Fruit fly (Drosophila melanogaster): Measurements from ENCODE around the gene CG42637.

CG42637 gene

dm6 chr3L:19696073-19696960, 97.1 kb downstream of the CG42637 start:
- TF ChIP-seq oc (tag; optimal IDR thresholded peaks at IDR 0.05) (peak; percentile 5), CG10565 (GFP tag; optimal IDR thresholded peaks at IDR 0.05) (no peak), Pdp1 (GFP tag; optimal IDR thresholded peaks at IDR 0.05) (peak in 1 of 2 experiments; percentile 42), BtbVII (GFP tag; optimal IDR thresholded peaks at IDR 0.05) (no peak), Med (GFP tag) (peak; percentile 32), nom (GFP tag; optimal IDR thresholded peaks at IDR 0.05) (peak; percentile 43), sd (tag; optimal IDR thresholded peaks at IDR 0.05) (peak; percentile 35)

- TF ChIP-seq Hr3 (GFP tag; optimal IDR thresholded peaks at IDR 0.05) (no peak), sd (tag; optimal IDR thresholded peaks at IDR 0.05) (peak; percentile 25), CG32532 (GFP tag; IDR thresholded peaks at IDR 0.05) (peak; percentile 38; the same call in 1 of the 2 replicates), Adf1 (GFP tag; IDR thresholded peaks at IDR 0.05) (peak; percentile 8; the same call in 1 of the 2 replicates), Bgb (GFP tag; IDR thresholded peaks at IDR 0.05; ENCODE audit: partially characterized antibody) (peak; percentile 58), CG18619 (GFP tag; optimal IDR thresholded peaks at IDR 0.05) (no peak), Opbp (GFP tag; IDR thresholded peaks at IDR 0.05; ENCODE audit: partially characterized antibody) (0 out of 3 replicates have a peak, but pooled peaks have one; percentile 33), CG17328 (GFP tag; IDR thresholded peaks at IDR 0.05) (0 out of 2 replicates have a peak, but pooled peaks have one; percentile 11), chm (GFP tag; IDR thresholded peaks at IDR 0.05) (no peak), CG13287 (GFP tag; IDR thresholded peaks at IDR 0.05; ENCODE audit: partially characterized antibody) (peak; percentile 18; the same call in 1 of the 2 replicates), lilli (GFP tag; optimal IDR thresholded peaks at IDR 0.05) (peak; percentile 19), CG1602 (GFP tag; optimal IDR thresholded peaks at IDR 0.05) (no peak), lov (optimal IDR thresholded peaks at IDR 0.05) (no peak), lov (GFP tag; IDR thresholded peaks at IDR 0.05) (no peak), Ada2b (GFP tag; IDR thresholded peaks at IDR 0.05) (no peak), CG11093 (GFP tag; IDR thresholded peaks at IDR 0.05) (peak; percentile 17; the same call in 1 of the 3 replicates), Hr39 (optimal IDR thresholded peaks at IDR 0.05) (no peak), CG6654 (GFP tag; optimal IDR thresholded peaks at IDR 0.05) (no peak), vvl (GFP tag; IDR thresholded peaks at IDR 0.05) (peak; percentile 69; the same call in 1 of the 2 replicates), zen2 (GFP tag; IDR thresholded peaks at IDR 0.05; ENCODE audit: partially characterized antibody) (no peak), Dbx (GFP tag; IDR thresholded peaks at IDR 0.05) (peak; percentile 44; the same call in 1 of the 3 replicates), Blimp-1 (GFP tag; optimal IDR thresholded peaks at IDR 0.05) (peak; percentile 38), lab (GFP tag; optimal IDR thresholded peaks at IDR 0.05) (peak; percentile 19), CG42726 (GFP tag; IDR thresholded peaks at IDR 0.05; ENCODE audit: partially characterized antibody) (no peak), Deaf1 (tag; optimal IDR thresholded peaks at IDR 0.05) (peak; percentile 44), aop (GFP tag; IDR thresholded peaks at IDR 0.05) (no peak), Fer1 (GFP tag; optimal IDR thresholded peaks at IDR 0.05) (peak; percentile 5), crc (GFP tag; optimal IDR thresholded peaks at IDR 0.05) (no peak), CG8290 (GFP tag; optimal IDR thresholded peaks at IDR 0.05) (no peak), CG8290 (tag; optimal IDR thresholded peaks at IDR 0.05) (peak in 1 of 2 experiments; percentile 55), CG7987 (GFP tag; optimal IDR thresholded peaks at IDR 0.05) (peak; percentile 18), Sox100B (GFP tag; optimal IDR thresholded peaks at IDR 0.05) (no peak), CG32772 (GFP tag; IDR thresholded peaks at IDR 0.05) (no peak), CG8765 (GFP tag; IDR thresholded peaks at IDR 0.05) (peak; percentile 47; the same call in 1 of the 2 replicates), z (GFP tag; IDR thresholded peaks at IDR 0.05) (0 out of 3 replicates have a peak, but pooled peaks have one; percentile 27), CG5245 (GFP tag; optimal IDR thresholded peaks at IDR 0.05) (no peak), nom (GFP tag; optimal IDR thresholded peaks at IDR 0.05) (peak; percentile 49), Jarid2 (GFP tag; optimal IDR thresholded peaks at IDR 0.05) (peak; percentile 61), sob (GFP tag; IDR thresholded peaks at IDR 0.05) (0 out of 2 replicates have a peak, but pooled peaks have one; percentile 28), Med (GFP tag) (peak; percentile 76), en (GFP tag; optimal IDR thresholded peaks at IDR 0.05) (no peak), HHEX (GFP tag; optimal IDR thresholded peaks at IDR 0.05) (peak; percentile 24)
These were observed 98.2 kb downstream of the CG42637 start, which contains the start of gene verm for dm6 chr3L:19695057-19695627. Gene verm, minus strand, starts transcription at chr3L:19695260.
